Worm (Caenorhabditis elegans) whole organism, L3 larva: ENCODE data around the gene K11E4.1.

ENCODE experiments used
- R02D3.7 ChIP-seq: fragments of 150-350 bp; optimal IDR thresholded peaks from 2 replicates; lab custom pipeline; 2014; ENCODE audit warnings: missing biosample characterization, missing genetic modification characterization
- ZK546.5 ChIP-seq: sonication (generic microtip); optimal IDR thresholded peaks from 2 replicates; lab custom pipeline; 2017; ENCODE audit warnings: missing biosample characterization, missing genetic modification characterization
- ceh-16 ChIP-seq: sonication (generic microtip); optimal IDR thresholded peaks from 2 replicates; lab custom pipeline; 2017; ENCODE audit warnings: missing biosample characterization, missing genetic modification characterization
- ceh-82 ChIP-seq: fragments of 150-350 bp; optimal IDR thresholded peaks from 2 replicates; lab custom pipeline; 2014; ENCODE audit warnings: missing biosample characterization, missing genetic modification characterization
- egl-27 ChIP-seq: sonication (generic microtip); optimal IDR thresholded peaks from 4 replicates; lab custom pipeline; 2017; ENCODE audit warnings: missing biosample characterization, missing genetic modification reagents, missing genetic modification characterization
- egl-5 ChIP-seq: fragments of 150-350 bp; optimal IDR thresholded peaks from 2 replicates; lab custom pipeline; 2017; ENCODE audit warnings: missing biosample characterization, missing genetic modification reagents, missing genetic modification characterization, inconsistent platforms
- elt-1 ChIP-seq: fragments of 150-350 bp; optimal IDR thresholded peaks from 2 replicates; lab custom pipeline; 2014; ENCODE audit warnings: missing biosample characterization, missing genetic modification characterization
- elt-2 ChIP-seq: sonication (generic microtip); optimal IDR thresholded peaks from 2 replicates; lab custom pipeline; 2016; ENCODE audit warnings: missing genetic modification reagents, mild to moderate bottlenecking, missing genetic modification characterization, missing compliant biosample characterization
- elt-3 ChIP-seq, 3 experiments: fragments of 150-350 bp in 1 of 3; sonication (generic microtip) in 2 of 3; optimal IDR thresholded peaks; 2 replicates in 2 of 3; 4 replicates in 1 of 3; lab custom pipeline; 2014 to 2017; ENCODE audit warnings: missing biosample characterization in 3 of 3, missing genetic modification characterization in 3 of 3
- eor-1 ChIP-seq, 2 experiments: fragments of 150-350 bp; optimal IDR thresholded peaks; 2 replicates each; lab custom pipeline; 2014 to 2018; ENCODE audit warnings: missing biosample characterization in 2 of 2, missing genetic modification characterization in 2 of 2
- fkh-10 ChIP-seq: sonication (generic microtip); optimal IDR thresholded peaks from 2 replicates; lab custom pipeline; 2017; ENCODE audit warnings: missing biosample characterization, missing genetic modification reagents, missing genetic modification characterization
- fos-1 ChIP-seq: fragments of 150-350 bp; optimal IDR thresholded peaks from 2 replicates; lab custom pipeline; 2014; ENCODE audit warnings: missing biosample characterization, missing genetic modification characterization
- jun-1 ChIP-seq: fragments of 150-350 bp; optimal IDR thresholded peaks from 2 replicates; lab custom pipeline; 2014; ENCODE audit warnings: missing biosample characterization, missing genetic modification reagents, missing genetic modification characterization
- lin-15B ChIP-seq: fragments of 150-350 bp; optimal IDR thresholded peaks from 2 replicates; lab custom pipeline; 2014; ENCODE audit warnings: missing biosample characterization, missing genetic modification characterization
- lin-39 ChIP-seq: fragments of 150-350 bp; optimal IDR thresholded peaks from 2 replicates; lab custom pipeline; 2018; ENCODE audit warnings: missing biosample characterization, missing genetic modification reagents, missing genetic modification characterization
- lsy-12 ChIP-seq: sonication (generic microtip); optimal IDR thresholded peaks from 2 replicates; lab custom pipeline; 2016; ENCODE audit warnings: mild to moderate bottlenecking, missing genetic modification characterization, missing compliant biosample characterization
- mdl-1 ChIP-seq: fragments of 150-350 bp; optimal IDR thresholded peaks from 2 replicates; lab custom pipeline; 2014; ENCODE audit warnings: missing biosample characterization, missing genetic modification characterization
- mml-1 ChIP-seq: fragments of 150-350 bp; sonication (generic microtip); optimal IDR thresholded peaks from 3 replicates; lab custom pipeline; 2014; ENCODE audit warnings: missing biosample characterization, missing genetic modification characterization
- nfya-1 ChIP-seq: sonication (generic microtip); optimal IDR thresholded peaks from 2 replicates; lab custom pipeline; 2017; ENCODE audit warnings: missing genetic modification characterization, mild to moderate bottlenecking, missing compliant biosample characterization, antibody characterized with exemption, moderate library complexity; ENCODE audit not compliant: insufficient read depth
- nhr-11 ChIP-seq: fragments of 150-350 bp; optimal IDR thresholded peaks from 2 replicates; lab custom pipeline; 2014; ENCODE audit warnings: missing biosample characterization, missing genetic modification characterization
- nhr-12 ChIP-seq: fragments of 150-350 bp; optimal IDR thresholded peaks from 2 replicates; lab custom pipeline; 2014; ENCODE audit warnings: missing biosample characterization, missing genetic modification characterization
- nhr-23 ChIP-seq: fragments of 150-350 bp; optimal IDR thresholded peaks from 2 replicates; lab custom pipeline; 2014; ENCODE audit warnings: missing biosample characterization, missing genetic modification reagents, missing genetic modification characterization
- nhr-237 ChIP-seq: fragments of 150-350 bp; optimal IDR thresholded peaks from 2 replicates; lab custom pipeline; 2014; ENCODE audit warnings: missing biosample characterization, missing genetic modification characterization
- nhr-25 ChIP-seq: sonication (generic microtip); optimal IDR thresholded peaks from 2 replicates; lab custom pipeline; 2017; ENCODE audit warnings: missing biosample characterization, missing genetic modification characterization
- nhr-43 ChIP-seq: sonication (generic microtip); optimal IDR thresholded peaks from 2 replicates; lab custom pipeline; 2016; ENCODE audit warnings: mild to moderate bottlenecking, missing genetic modification characterization, missing compliant biosample characterization; ENCODE audit not compliant: poor library complexity, severe bottlenecking
- pha-4 ChIP-seq: fragments of 150-350 bp; optimal IDR thresholded peaks from 2 replicates; lab custom pipeline; 2014; ENCODE audit warnings: missing biosample characterization, missing genetic modification reagents, missing genetic modification characterization
- pqm-1 ChIP-seq: fragments of 150-350 bp; optimal IDR thresholded peaks from 2 replicates; lab custom pipeline; 2017; ENCODE audit warnings: missing biosample characterization, missing genetic modification characterization, inconsistent platforms
- sea-2 ChIP-seq: fragments of 150-350 bp; sonication (generic microtip); optimal IDR thresholded peaks from 4 replicates; lab custom pipeline; 2014; ENCODE audit warnings: missing biosample characterization, missing genetic modification reagents, missing genetic modification characterization
- skn-1 ChIP-seq: fragments of 150-350 bp; optimal IDR thresholded peaks from 2 replicates; lab custom pipeline; 2014; ENCODE audit warnings: missing biosample characterization, missing genetic modification characterization
- snpc-4 ChIP-seq: fragments of 150-350 bp; optimal IDR thresholded peaks from 2 replicates; lab custom pipeline; 2014; ENCODE audit warnings: missing biosample characterization, missing genetic modification characterization
- tbx-2 ChIP-seq: sonication (generic microtip); optimal IDR thresholded peaks from 2 replicates; lab custom pipeline; 2016; ENCODE audit warnings: mild to moderate bottlenecking, missing genetic modification characterization, missing compliant biosample characterization
- unc-39 ChIP-seq: sonication (generic microtip); optimal IDR thresholded peaks from 4 replicates; lab custom pipeline; 2017; ENCODE audit warnings: missing biosample characterization, missing genetic modification characterization
- unc-62 ChIP-seq: fragments of 150-350 bp; sonication (generic microtip); optimal IDR thresholded peaks from 4 replicates; lab custom pipeline; 2014; ENCODE audit warnings: missing biosample characterization, missing genetic modification reagents, missing genetic modification characterization
- zag-1 ChIP-seq: fragments of 150-350 bp; optimal IDR thresholded peaks from 2 replicates; lab custom pipeline; 2014; ENCODE audit warnings: missing biosample characterization, missing genetic modification characterization
- ztf-11 ChIP-seq: fragments of 150-350 bp; optimal IDR thresholded peaks from 2 replicates; lab custom pipeline; 2014; ENCODE audit warnings: missing biosample characterization, missing genetic modification characterization
- ztf-4 ChIP-seq: fragments of 150-350 bp; optimal IDR thresholded peaks from 2 replicates; lab custom pipeline; 2014; ENCODE audit warnings: missing biosample characterization, missing genetic modification characterization

The K11E4.1 gene

ce11 chrX:13669641-13670040 lies 44.3 kb upstream of the K11E4.1 start (continued):
- no peak for TF ChIP-seq zag-1
- TF ChIP-seq eor-1 (tag; optimal IDR thresholded peaks at IDR 0.05; lab: Kevin White, UChicago), result no peak
- TF ChIP-seq lsy-12 (tag; lab: Kevin White, UChicago), result no peak
- TF ChIP-seq lin-39 (tag; lab: Kevin White, UChicago), result no peak

DNA sequence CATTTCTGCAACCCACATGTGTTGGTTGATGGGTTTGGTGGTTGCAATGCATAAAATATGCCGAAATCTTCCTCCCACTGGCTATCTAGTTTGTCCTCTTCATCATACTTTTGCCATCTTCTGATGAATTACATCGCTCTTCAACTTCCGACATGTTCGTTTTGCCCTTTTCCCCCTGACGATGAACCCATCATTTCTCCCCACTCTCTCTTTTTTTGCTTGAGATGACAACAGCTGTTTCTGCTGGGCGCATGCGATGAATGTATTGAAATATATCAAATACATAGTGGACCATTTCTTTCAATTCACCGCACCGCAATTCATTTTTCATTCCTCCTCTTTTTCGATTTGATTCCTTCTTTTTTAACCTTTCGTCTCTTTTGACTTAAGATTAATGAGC lies 43.0 kb upstream of the K11E4.1 start:
- peak; percentile 44 for TF ChIP-seq lin-39 (tag; lab: Kevin White, UChicago)
- TF ChIP-seq nhr-23 (tag; lab: Kevin White, UChicago), result no peak

- TF ChIP-seq jun-1 (tag; lab: Kevin White, UChicago) (no peak), ZK546.5 (tag; lab: Kevin White, UChicago) (no peak), fos-1 (no peak), ztf-11 (tag; lab: Kevin White, UChicago) (no peak), unc-39 (no peak), nfya-1 (tag; lab: Kevin White, UChicago) (no peak), sea-2 (GFP tag; lab: Kevin White, UChicago) (no peak), mml-1 (tag; lab: Kevin White, UChicago) (no peak), mdl-1 (no peak), egl-5 (no peak), snpc-4 (tag; lab: Kevin White, UChicago) (peak; percentile 1), fkh-10 (no peak), nhr-12 (tag; lab: Kevin White, UChicago) (no peak), nhr-43 (no peak), pqm-1 (tag; lab: Kevin White, UChicago) (peak; percentile 56), ceh-82 (tag; lab: Kevin White, UChicago) (no peak), R02D3.7 (tag; lab: Kevin White, UChicago) (no peak), lin-15B (no peak), elt-1 (no peak), unc-62 (GFP tag; lab: Kevin White, UChicago) (no peak), nhr-25 (no peak), pha-4 (tag; lab: Kevin White, UChicago) (peak; percentile 24), nhr-11 (tag; lab: Kevin White, UChicago) (no peak), elt-3 (tag; optimal IDR thresholded peaks at IDR 0.05; lab: Kevin White, UChicago) (no peak), zag-1 (no peak), nhr-23 (tag; lab: Kevin White, UChicago) (no peak), skn-1 (tag; lab: Kevin White, UChicago) (no peak), elt-2 (peak; percentile 73), nhr-237 (tag; lab: Kevin White, UChicago) (no peak), lsy-12 (tag; lab: Kevin White, UChicago) (no peak), ceh-16 (no peak), egl-27 (tag; lab: Kevin White, UChicago) (no peak), tbx-2 (tag; lab: Kevin White, UChicago) (no peak)
Measured at ce11 chrX:13672622-13673021, 41.3 kb upstream of the K11E4.1 start.

- peak; percentile 37 for TF ChIP-seq pha-4 (tag; lab: Kevin White, UChicago)
- TF ChIP-seq unc-39, result no peak
- peak; percentile 7 for TF ChIP-seq nhr-25
- TF ChIP-seq nhr-23 (tag; lab: Kevin White, UChicago), result peak; percentile 51
- no peak for TF ChIP-seq ztf-4 (tag; lab: Kevin White, UChicago)
- TF ChIP-seq elt-2, result peak; percentile 40
- peak; percentile 13 for TF ChIP-seq jun-1 (tag; lab: Kevin White, UChicago)
- TF ChIP-seq, all 47 proteins: peak for 5
Measured at ce11 chrX:13675444-13675843, 38.5 kb upstream of the K11E4.1 start.

DNA sequence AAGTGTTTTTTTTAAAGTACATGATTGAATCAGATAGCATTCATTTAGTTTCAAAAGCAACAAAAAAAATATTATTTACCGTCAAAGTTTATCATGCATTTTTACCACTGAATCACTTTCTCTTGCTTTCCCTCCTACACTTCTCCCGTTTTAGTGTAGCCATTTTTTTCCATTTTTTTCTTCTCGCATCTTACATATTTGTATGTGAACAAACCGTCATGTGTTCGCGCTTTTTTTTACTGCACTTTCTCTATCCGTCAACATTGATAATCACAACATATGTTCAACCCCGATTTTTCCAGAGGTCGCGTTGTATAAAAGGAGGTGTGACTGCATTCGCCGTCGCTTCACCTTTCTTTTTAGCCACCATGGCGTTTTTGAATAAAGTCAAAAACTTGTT lies 37.1 kb upstream of the K11E4.1 start, which contains the start of gene gck-4:
TSS of gene gck-4 (plus strand) at position 301 of the 400 bp plus-strand sequence.
- no peak for TF ChIP-seq elt-2
- no peak for TF ChIP-seq ZK546.5 (tag; lab: Kevin White, UChicago)
- TF ChIP-seq mdl-1, result no peak
- no peak for TF ChIP-seq unc-39
- TF ChIP-seq nhr-12 (tag; lab: Kevin White, UChicago), result no peak
- TF ChIP-seq jun-1 (tag; lab: Kevin White, UChicago), result no peak
